Fruit fly (Drosophila melanogaster) whole organism: ENCODE data around the gene ftz.
A peak's percentile ranks its signal among the peaks of the same experiment; 100 is the strongest.

Source experiments
- CG8478 ChIP-seq: fragments of >200 bp; optimal IDR thresholded peaks from 2 replicates; lab custom pipeline; 2018; ENCODE audit warnings: inconsistent platforms
- Dll ChIP-seq: fragments of >200 bp; optimal IDR thresholded peaks from 2 replicates; lab custom pipeline; 2017
- EcR ChIP-seq, 2 experiments: fragments of >200 bp; optimal IDR thresholded peaks; 2 replicates each; lab custom pipeline; 2017; ENCODE audit warnings: missing biosample characterization in 2 of 2, missing genetic modification characterization in 2 of 2, missing genetic modification reagents in 2 of 2
- pan ChIP-seq: fragments of >200 bp; optimal IDR thresholded peaks from 2 replicates; lab custom pipeline; 2017
- psq ChIP-seq: fragments of >200 bp; optimal IDR thresholded peaks from 2 replicates; lab custom pipeline; 2017
- usp ChIP-seq: fragments of >200 bp; optimal IDR thresholded peaks from 2 replicates; lab custom pipeline; 2017; ENCODE audit warnings: missing biosample characterization, missing genetic modification characterization, mixed read lengths

Gene ftz

dm6 chr3R:6863769-6864393 lies at the start of gene ftz:
ftz (plus strand) TSS chr3R:6864324.
- TF ChIP-seq EcR (GFP tag; optimal IDR thresholded peaks at IDR 0.05; lab: Kevin White, UChicago) (no peak), usp (GFP tag; lab: Kevin White, UChicago) (no peak), Dll (no peak), pan (lab: Kevin White, UChicago) (no peak), CG8478 (no peak), psq (lab: Kevin White, UChicago) (no peak)

DNA sequence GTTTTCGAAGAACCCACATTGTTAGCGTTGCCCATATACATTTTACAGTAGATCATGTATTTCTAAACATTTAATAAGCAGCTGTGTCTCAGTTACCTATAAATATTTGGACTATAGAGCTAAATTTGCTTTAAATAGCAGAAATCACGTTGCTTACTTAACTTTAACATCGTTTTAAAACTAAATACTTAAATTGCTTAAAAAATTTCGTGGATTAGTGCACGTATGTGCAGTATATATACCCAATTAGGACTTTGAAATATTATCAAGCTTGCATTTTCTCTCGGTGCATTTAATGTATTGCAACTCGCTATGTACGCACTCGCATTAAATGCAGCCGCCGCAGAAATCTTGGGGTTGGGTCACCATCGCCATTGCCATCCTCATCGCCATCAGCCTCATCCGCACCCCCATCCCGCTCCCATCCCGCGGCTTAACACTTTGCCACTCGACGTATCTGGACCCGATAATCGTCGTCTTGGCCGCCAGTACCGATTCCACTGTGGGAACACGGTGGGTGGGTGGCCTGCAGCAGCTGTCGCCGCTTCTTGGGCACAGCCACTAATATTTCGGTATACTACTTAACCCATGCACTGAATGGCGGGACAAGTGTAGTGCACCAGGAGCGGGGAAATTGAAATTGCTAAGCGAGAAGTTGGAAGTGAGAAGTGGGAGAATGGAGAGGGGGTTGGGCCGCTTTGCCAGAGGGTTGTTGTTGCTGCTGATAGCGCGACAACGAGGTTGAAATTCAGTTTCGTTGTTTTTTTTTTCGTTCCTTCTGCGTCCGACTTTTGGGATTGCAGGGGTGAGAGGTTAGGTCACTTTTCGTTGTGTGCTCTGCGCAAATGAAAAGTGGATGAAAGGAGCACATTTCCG lies 49.0 kb upstream of the ftz start:
- TF ChIP-seq pan (lab: Kevin White, UChicago) (no peak), usp (GFP tag; lab: Kevin White, UChicago) (no peak), CG8478 (no peak), psq (lab: Kevin White, UChicago) (no peak), EcR (GFP tag; optimal IDR thresholded peaks at IDR 0.05; lab: Kevin White, UChicago) (no peak), Dll (no peak)

- TF ChIP-seq psq (lab: Kevin White, UChicago) (no peak), CG8478 (no peak), usp (GFP tag; lab: Kevin White, UChicago) (no peak), Dll (no peak), EcR (GFP tag; optimal IDR thresholded peaks at IDR 0.05; lab: Kevin White, UChicago) (no peak), pan (lab: Kevin White, UChicago) (no peak)
These were observed 48.4 kb upstream of the ftz start for dm6 chr3R:6815751-6816039.

DNA sequence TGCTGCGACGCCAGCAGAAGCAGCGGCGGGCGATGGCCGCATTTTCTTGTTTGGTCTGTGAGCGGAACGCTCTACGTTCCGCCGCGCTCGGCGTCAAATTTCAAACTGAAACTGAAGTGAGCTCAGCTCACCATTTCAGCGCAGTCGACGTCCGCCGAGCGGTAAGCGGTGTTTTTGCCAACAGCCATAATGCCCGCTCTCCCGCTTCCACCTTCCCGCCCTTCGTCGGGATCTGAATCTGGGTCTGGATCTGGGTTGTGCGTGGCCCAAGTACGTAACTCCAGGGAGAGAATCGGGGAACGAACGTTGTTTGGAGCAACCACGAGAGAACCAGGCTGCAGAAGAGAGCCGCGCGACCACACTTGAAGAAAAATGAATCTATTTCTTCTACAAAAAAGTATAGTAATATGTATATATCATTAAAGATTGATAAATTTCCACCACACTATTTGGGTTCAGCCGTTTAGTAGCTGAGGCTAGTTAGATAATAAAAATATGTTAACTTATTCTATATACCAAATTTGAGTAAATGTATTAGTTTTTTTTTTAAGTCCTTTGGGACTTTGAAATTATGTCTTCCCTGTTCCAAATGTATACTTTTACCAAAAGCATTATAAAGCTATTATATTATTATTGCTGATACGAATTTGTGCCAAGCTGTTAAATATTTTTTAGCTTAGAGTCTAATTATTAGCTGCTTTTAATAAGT lies 47.7 kb upstream of the ftz start:
- TF ChIP-seq pan (lab: Kevin White, UChicago) = no peak
- TF ChIP-seq psq (lab: Kevin White, UChicago) = no peak
- peak; percentile 52 for TF ChIP-seq Dll

dm6 chr3R:6817200-6817599 lies 46.9 kb upstream of the ftz start:
- TF ChIP-seq Dll = no peak
- no peak for TF ChIP-seq psq (lab: Kevin White, UChicago)
- no peak for TF ChIP-seq usp (GFP tag; lab: Kevin White, UChicago)
- no peak for TF ChIP-seq EcR (GFP tag; optimal IDR thresholded peaks at IDR 0.05; lab: Kevin White, UChicago)
- no peak for TF ChIP-seq pan (lab: Kevin White, UChicago)
- no peak for TF ChIP-seq CG8478

DNA sequence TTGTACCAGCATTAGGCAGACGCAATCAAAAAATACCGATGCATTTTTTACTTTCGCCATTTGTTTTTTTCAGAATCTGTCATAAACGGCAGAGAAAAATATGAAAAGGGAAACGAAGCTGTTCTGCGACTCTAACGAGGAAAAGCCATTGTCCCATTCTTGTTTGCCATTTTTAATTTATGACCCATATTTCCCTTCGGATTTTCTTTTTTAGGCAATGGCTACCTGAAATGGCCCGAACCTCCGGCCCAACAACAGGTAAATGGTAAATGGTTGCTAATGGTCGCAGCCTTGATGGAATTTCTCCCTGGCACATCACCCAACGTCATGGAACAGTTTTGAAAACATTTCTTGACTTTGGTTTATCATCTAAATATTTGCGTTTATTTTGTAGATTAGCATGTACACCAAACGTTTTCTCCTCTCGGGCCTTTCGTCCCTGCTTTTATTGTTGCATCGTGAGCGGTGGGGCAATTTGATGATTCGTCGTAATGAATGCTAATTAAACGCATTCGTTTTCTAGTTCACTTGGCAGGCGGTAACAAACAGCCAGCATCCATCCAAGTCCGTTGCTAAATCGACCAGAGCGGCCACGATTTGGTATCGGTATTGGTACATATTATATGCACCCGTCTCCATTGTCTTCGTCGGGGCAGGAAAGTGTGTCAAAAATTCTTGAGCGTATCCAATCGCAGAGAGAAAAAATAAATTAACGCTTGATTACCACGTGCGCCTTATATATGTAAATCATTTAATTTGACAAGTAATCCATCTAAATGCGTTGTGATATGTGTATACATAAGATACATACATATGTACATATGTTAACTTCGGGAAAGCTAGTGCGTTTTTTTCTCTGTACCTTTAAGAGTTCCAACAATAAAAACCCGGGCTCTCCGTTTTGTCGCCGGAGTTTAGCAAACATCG lies 45.9 kb upstream of the ftz start:
- TF ChIP-seq Dll = no peak
- TF ChIP-seq pan (lab: Kevin White, UChicago) = no peak
- TF ChIP-seq CG8478 = no peak
- no peak for TF ChIP-seq EcR (GFP tag; optimal IDR thresholded peaks at IDR 0.05; lab: Kevin White, UChicago)
- TF ChIP-seq usp (GFP tag; lab: Kevin White, UChicago) = no peak
- no peak for TF ChIP-seq psq (lab: Kevin White, UChicago)

DNA sequence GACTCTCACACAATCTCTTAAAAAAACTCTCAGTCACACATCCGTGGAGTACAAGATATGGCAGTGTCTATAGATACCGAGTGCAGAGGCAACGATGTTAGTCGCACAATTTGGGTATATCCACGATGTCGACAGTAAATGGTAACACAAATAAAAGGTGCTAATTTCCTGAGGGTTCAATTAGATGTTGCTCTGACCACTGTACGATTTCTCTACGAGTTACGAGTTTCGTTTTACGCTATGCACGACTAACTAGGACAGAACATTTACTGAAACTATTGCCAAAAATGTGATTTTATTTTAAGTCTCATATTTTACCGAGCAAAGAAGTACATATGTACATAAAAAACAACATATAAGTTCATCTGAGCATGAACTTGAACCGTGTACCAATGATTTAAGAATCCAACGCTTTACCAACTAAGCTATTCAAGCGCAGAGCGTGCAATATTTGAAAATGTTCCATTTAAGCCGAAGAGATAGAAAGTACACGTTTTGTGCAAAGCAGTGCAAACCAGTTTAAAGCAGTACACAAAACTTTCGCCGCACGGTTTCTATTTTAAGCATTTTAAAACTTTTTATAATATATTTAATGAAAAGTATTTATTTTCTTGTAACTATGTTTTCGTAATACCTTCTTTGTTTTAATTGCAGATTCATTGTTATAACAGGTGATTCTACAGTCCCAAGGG lies 45.1 kb upstream of the ftz start:
- TF ChIP-seq usp (GFP tag; lab: Kevin White, UChicago) (no peak), CG8478 (no peak), Dll (no peak), pan (lab: Kevin White, UChicago) (no peak), EcR (GFP tag; optimal IDR thresholded peaks at IDR 0.05; lab: Kevin White, UChicago) (no peak), psq (lab: Kevin White, UChicago) (no peak)

DNA sequence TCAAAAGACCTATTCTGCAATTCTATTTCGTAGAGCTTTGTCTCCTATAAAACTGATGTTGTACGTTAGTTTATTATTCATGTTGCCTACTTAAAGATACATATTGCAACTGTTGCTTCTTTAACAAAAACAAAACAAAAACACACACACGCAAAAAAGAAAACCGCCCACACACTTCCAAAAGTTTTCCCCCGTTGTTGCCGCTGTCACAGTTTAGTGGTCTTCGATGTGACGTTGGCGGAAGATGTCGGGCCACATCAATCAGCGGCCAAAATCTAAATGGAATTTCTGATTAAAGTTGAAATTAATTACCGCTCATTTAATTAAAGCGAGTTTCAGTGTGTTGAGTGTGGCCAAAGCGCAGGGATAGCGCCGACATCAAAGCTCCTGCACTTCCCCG lies 37.3 kb upstream of the ftz start:
- TF ChIP-seq Dll = no peak
- TF ChIP-seq CG8478 = no peak
- TF ChIP-seq psq (lab: Kevin White, UChicago) = no peak
- TF ChIP-seq pan (lab: Kevin White, UChicago) = no peak
- no peak for TF ChIP-seq usp (GFP tag; lab: Kevin White, UChicago)
- no peak for TF ChIP-seq EcR (GFP tag; optimal IDR thresholded peaks at IDR 0.05; lab: Kevin White, UChicago)

DNA sequence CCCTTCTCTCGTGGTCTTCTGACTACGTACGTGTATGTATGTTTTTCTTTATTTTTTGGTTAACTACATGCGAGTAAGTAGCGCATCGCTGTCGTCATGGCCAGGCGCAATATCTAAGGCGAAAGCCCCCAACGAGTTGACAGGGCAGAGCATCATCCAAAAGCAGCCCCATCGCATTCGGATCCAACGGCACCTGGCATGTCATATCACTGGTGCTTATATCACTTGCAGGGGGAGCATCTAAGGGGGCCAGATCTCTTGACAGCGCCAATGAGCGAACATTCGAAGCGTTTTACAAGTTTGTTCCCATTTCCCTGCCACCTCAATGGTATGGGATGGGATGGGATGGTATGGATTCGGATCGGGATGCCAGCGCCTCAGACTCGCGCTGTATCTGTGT lies 35.9 kb upstream of the ftz start:
- TF ChIP-seq usp (GFP tag; lab: Kevin White, UChicago) (no peak), EcR (GFP tag; optimal IDR thresholded peaks at IDR 0.05; lab: Kevin White, UChicago) (no peak), CG8478 (no peak), psq (lab: Kevin White, UChicago) (no peak), Dll (no peak), pan (lab: Kevin White, UChicago) (no peak)

- no peak for TF ChIP-seq pan (lab: Kevin White, UChicago)
- no peak for TF ChIP-seq usp (GFP tag; lab: Kevin White, UChicago)
- TF ChIP-seq Dll = no peak
- TF ChIP-seq psq (lab: Kevin White, UChicago) = no peak
These were observed 32.4 kb upstream of the ftz start for dm6 chr3R:6831698-6832097.

dm6 chr3R:6838585-6838984 lies 25.5 kb upstream of the ftz start:
- no peak for TF ChIP-seq CG8478
- no peak for TF ChIP-seq EcR (GFP tag; optimal IDR thresholded peaks at IDR 0.05; lab: Kevin White, UChicago)
- no peak for TF ChIP-seq usp (GFP tag; lab: Kevin White, UChicago)
- no peak for TF ChIP-seq psq (lab: Kevin White, UChicago)
- no peak for TF ChIP-seq pan (lab: Kevin White, UChicago)
- no peak for TF ChIP-seq Dll
